Worm (Caenorhabditis elegans) whole organism, L4 larva: ENCODE data around the gene cyc-2.2.
A peak's percentile ranks its signal among the peaks of the same experiment; 100 is the strongest.

Source experiments
- D1046.2 ChIP-seq: fragments of 200-800 bp; sonication (Bioruptor generic); IDR thresholded peaks from 2 replicates; pipeline ENCODE4 v1.3.6; 2022; ENCODE audit warnings: missing genetic modification characterization, missing compliant biosample characterization
- F37D6.2 ChIP-seq: sonication (generic microtip); optimal IDR thresholded peaks from 2 replicates; lab custom pipeline; 2016; ENCODE audit warnings: mild to moderate bottlenecking, missing genetic modification characterization, missing compliant biosample characterization
- T26A8.4 ChIP-seq: fragments of 200-800 bp; sonication (Bioruptor generic); IDR thresholded peaks from 2 replicates; pipeline ENCODE4 v1.3.6; 2022; ENCODE audit warnings: missing genetic modification characterization, missing compliant biosample characterization
- Y5F2A.4 ChIP-seq: fragments of 200-800 bp; sonication (Bioruptor generic); optimal IDR thresholded peaks from 2 replicates; lab custom pipeline; 2018; ENCODE audit warnings: mild to moderate bottlenecking, missing genetic modification characterization, missing compliant biosample characterization
- Y75B8A.6 ChIP-seq: fragments of 200-800 bp; sonication (Bioruptor generic); IDR thresholded peaks from 2 replicates; pipeline ENCODE4 v1.3.6; 2022; ENCODE audit warnings: missing genetic modification reagents, missing genetic modification characterization, missing compliant biosample characterization
- ZK337.2 ChIP-seq: fragments of 200-800 bp; sonication (Bioruptor generic); IDR thresholded peaks from 2 replicates; pipeline ENCODE4 v1.3.6; 2022; ENCODE audit warnings: missing genetic modification reagents, missing genetic modification characterization, missing compliant biosample characterization
- arid-1 ChIP-seq: fragments of 200-800 bp; sonication (Bioruptor generic); conservative IDR thresholded peaks from 2 replicates; pipeline ENCODE4 v1.3.6; 2022; ENCODE audit warnings: missing genetic modification reagents, missing genetic modification characterization, missing compliant biosample characterization
- ceh-20 ChIP-seq: fragments of 200-800 bp; sonication (Bioruptor generic); IDR thresholded peaks from 2 replicates; pipeline ENCODE4 v1.3.6; 2022; ENCODE audit warnings: missing genetic modification reagents, missing genetic modification characterization, missing compliant biosample characterization
- ceh-62 ChIP-seq: sonication (generic microtip); optimal IDR thresholded peaks from 2 replicates; lab custom pipeline; 2017; ENCODE audit warnings: missing biosample characterization, missing genetic modification characterization
- cey-2 ChIP-seq: sonication (generic microtip); optimal IDR thresholded peaks from 3 replicates; lab custom pipeline; 2017; ENCODE audit warnings: missing genetic modification characterization, mild to moderate bottlenecking, missing compliant biosample characterization, antibody characterized with exemption, borderline replicate concordance; ENCODE audit not compliant: insufficient read depth
- ctbp-1 ChIP-seq: fragments of 200-800 bp; sonication (Bioruptor generic); IDR thresholded peaks from 2 replicates; pipeline ENCODE4 v1.3.6; 2022; ENCODE audit warnings: missing genetic modification reagents, missing genetic modification characterization, missing compliant biosample characterization
- daf-12 ChIP-seq: fragments of 150-350 bp; optimal IDR thresholded peaks from 2 replicates; lab custom pipeline; 2014; ENCODE audit warnings: missing biosample characterization, missing genetic modification reagents, missing genetic modification characterization
- daf-8 ChIP-seq: fragments of 200-800 bp; sonication (Bioruptor generic); IDR thresholded peaks from 2 replicates; pipeline ENCODE4 v1.3.6; 2022; ENCODE audit warnings: missing genetic modification characterization, missing compliant biosample characterization
- dmd-8 ChIP-seq: fragments of 200-800 bp; sonication (Bioruptor generic); IDR thresholded peaks from 2 replicates; pipeline ENCODE4 v1.3.6; 2022; ENCODE audit warnings: missing genetic modification characterization, missing compliant biosample characterization
- hif-1 ChIP-seq, 2 experiments: sonication (generic microtip); optimal IDR thresholded peaks; 2 replicates each; lab custom pipeline; 2016 to 2017; ENCODE audit warnings: missing compliant biosample characterization in 2 of 2, missing genetic modification characterization in 2 of 2, missing genetic modification reagents in 2 of 2, missing genotype in 2 of 2, mild to moderate bottlenecking in 1 of 2
- hlh-30 ChIP-seq: sonication (generic microtip); optimal IDR thresholded peaks from 2 replicates; lab custom pipeline; 2017; ENCODE audit warnings: antibody characterized with exemption, mild to moderate bottlenecking, missing genetic modification characterization, missing compliant biosample characterization; ENCODE audit not compliant: insufficient read depth
- jun-1 ChIP-seq: fragments of 150-350 bp; optimal IDR thresholded peaks from 2 replicates; lab custom pipeline; 2014; ENCODE audit warnings: missing biosample characterization, missing genetic modification reagents, missing genetic modification characterization
- lim-7 ChIP-seq: fragments of 200-800 bp; sonication (Bioruptor generic); IDR thresholded peaks from 2 replicates; pipeline ENCODE4 v1.3.6; 2022; ENCODE audit warnings: missing genetic modification characterization, missing compliant biosample characterization
- lin-13 ChIP-seq: fragments of 150-350 bp; optimal IDR thresholded peaks from 2 replicates; lab custom pipeline; 2014; ENCODE audit warnings: missing biosample characterization, missing genetic modification reagents, missing genetic modification characterization
- lin-15B ChIP-seq: fragments of 150-350 bp; sonication (generic microtip); optimal IDR thresholded peaks from 3 replicates; lab custom pipeline; 2014; ENCODE audit warnings: missing biosample characterization, missing genetic modification characterization
- lin-38 ChIP-seq: fragments of 200-800 bp; sonication (Bioruptor generic); IDR thresholded peaks from 2 replicates; pipeline ENCODE4 v1.3.6; 2022; ENCODE audit warnings: missing genetic modification reagents, missing genetic modification characterization, missing compliant biosample characterization
- mes-2 ChIP-seq: sonication (generic microtip); optimal IDR thresholded peaks from 2 replicates; lab custom pipeline; 2016; ENCODE audit warnings: missing genotype, mild to moderate bottlenecking, missing genetic modification characterization, missing compliant biosample characterization; ENCODE audit not compliant: poor library complexity, severe bottlenecking
- mxl-2 ChIP-seq: fragments of 200-800 bp; sonication (Bioruptor generic); conservative IDR thresholded peaks from 2 replicates; pipeline ENCODE4 v1.3.6; 2022; ENCODE audit warnings: missing genetic modification reagents, missing genetic modification characterization, missing compliant biosample characterization
- mxl-3 ChIP-seq: fragments of 200-800 bp; sonication (Bioruptor generic); optimal IDR thresholded peaks from 2 replicates; lab custom pipeline; 2018; ENCODE audit warnings: mild to moderate bottlenecking, missing genetic modification characterization, missing compliant biosample characterization
- nhr-102 ChIP-seq: sonication (generic microtip); optimal IDR thresholded peaks from 2 replicates; lab custom pipeline; 2016; ENCODE audit warnings: mild to moderate bottlenecking, missing genetic modification characterization, moderate library complexity, missing compliant biosample characterization
- nhr-111 ChIP-seq: fragments of 200-800 bp; sonication (Bioruptor generic); optimal IDR thresholded peaks from 2 replicates; lab custom pipeline; 2018; ENCODE audit warnings: mild to moderate bottlenecking, missing genetic modification characterization, missing compliant biosample characterization
- nhr-48 ChIP-seq: sonication (generic microtip); optimal IDR thresholded peaks from 2 replicates; lab custom pipeline; 2016; ENCODE audit warnings: mild to moderate bottlenecking, missing genetic modification characterization, missing compliant biosample characterization
- nhr-6 ChIP-seq: fragments of 150-350 bp; optimal IDR thresholded peaks from 2 replicates; lab custom pipeline; 2014; ENCODE audit warnings: missing biosample characterization, missing genetic modification characterization
- nhr-76 ChIP-seq: fragments of 150-350 bp; optimal IDR thresholded peaks from 2 replicates; lab custom pipeline; 2014; ENCODE audit warnings: missing biosample characterization, missing genetic modification characterization
- php-3 ChIP-seq: fragments of 200-800 bp; sonication (Bioruptor generic); IDR thresholded peaks from 2 replicates; pipeline ENCODE4 v1.3.6; 2022; ENCODE audit warnings: missing genetic modification reagents, missing genetic modification characterization, missing compliant biosample characterization
- pqm-1 ChIP-seq: sonication (generic microtip); optimal IDR thresholded peaks from 2 replicates; lab custom pipeline; 2017; ENCODE audit warnings: missing biosample characterization, missing genetic modification characterization
- rbr-2 ChIP-seq: sonication (generic microtip); optimal IDR thresholded peaks from 2 replicates; lab custom pipeline; 2016; ENCODE audit warnings: missing genotype, missing genetic modification characterization, missing compliant biosample characterization
- saeg-2 ChIP-seq: fragments of 200-800 bp; sonication (Bioruptor generic); IDR thresholded peaks from 2 replicates; pipeline ENCODE4 v1.3.6; 2022; ENCODE audit warnings: missing genetic modification reagents, missing genetic modification characterization, missing compliant biosample characterization
- set-16 ChIP-seq: fragments of 200-800 bp; sonication (Bioruptor generic); IDR thresholded peaks from 2 replicates; pipeline ENCODE4 v1.3.6; 2022; ENCODE audit warnings: missing genetic modification reagents, missing genetic modification characterization, missing compliant biosample characterization
- snpc-1.2 ChIP-seq: fragments of 200-800 bp; sonication (Bioruptor generic); IDR thresholded peaks from 2 replicates; pipeline ENCODE4 v1.3.6; 2022; ENCODE audit warnings: missing genetic modification reagents, missing genetic modification characterization, missing compliant biosample characterization
- snpc-4 ChIP-seq: fragments of 150-350 bp; optimal IDR thresholded peaks from 2 replicates; lab custom pipeline; 2014; ENCODE audit warnings: missing biosample characterization, missing genetic modification characterization
- spr-1 ChIP-seq: sonication (generic microtip); optimal IDR thresholded peaks from 2 replicates; lab custom pipeline; 2016; ENCODE audit warnings: mild to moderate bottlenecking, missing genetic modification characterization, missing compliant biosample characterization
- spr-3 ChIP-seq: fragments of 200-800 bp; sonication (Bioruptor generic); optimal IDR thresholded peaks from 2 replicates; lab custom pipeline; 2018; ENCODE audit warnings: mild to moderate bottlenecking, missing genetic modification characterization, missing compliant biosample characterization
- tag-97 ChIP-seq: fragments of 200-800 bp; sonication (Bioruptor generic); IDR thresholded peaks from 2 replicates; pipeline ENCODE4 v1.3.6; 2022; ENCODE audit warnings: missing genetic modification characterization, missing compliant biosample characterization
- tra-1 ChIP-seq: fragments of 200-800 bp; sonication (Bioruptor generic); IDR thresholded peaks from 2 replicates; pipeline ENCODE4 v1.3.6; 2022; ENCODE audit warnings: missing genetic modification reagents, missing genetic modification characterization, missing compliant biosample characterization
- unc-130 ChIP-seq: sonication (generic microtip); optimal IDR thresholded peaks from 2 replicates; lab custom pipeline; 2016; ENCODE audit warnings: missing genetic modification reagents, missing genetic modification characterization, missing compliant biosample characterization
- unc-62 ChIP-seq, 3 experiments: fragments of 150-350 bp in 1 of 3; sonication (generic microtip); optimal IDR thresholded peaks in 2 of 3; peaks in 1 of 3; 1 replicate in 1 of 3; 2 replicates in 2 of 3; lab custom pipeline; 2014 to 2017; ENCODE audit warnings: missing biosample characterization in 3 of 3, missing genetic modification characterization in 3 of 3, missing genetic modification reagents in 3 of 3, missing genotype in 1 of 3
- vab-7 ChIP-seq: fragments of 200-800 bp; sonication (Bioruptor generic); IDR thresholded peaks from 2 replicates; pipeline ENCODE4 v1.3.6; 2022; ENCODE audit warnings: missing genetic modification reagents, missing genetic modification characterization, missing compliant biosample characterization
- zag-1 ChIP-seq: fragments of 150-350 bp; optimal IDR thresholded peaks from 2 replicates; lab custom pipeline; 2014; ENCODE audit warnings: missing biosample characterization, missing genetic modification characterization
- zfp-2 ChIP-seq: sonication (generic microtip); optimal IDR thresholded peaks from 2 replicates; lab custom pipeline; 2016; ENCODE audit warnings: mild to moderate bottlenecking, missing genetic modification characterization, missing compliant biosample characterization
- zip-11 ChIP-seq: fragments of 200-800 bp; sonication (Bioruptor generic); IDR thresholded peaks from 2 replicates; pipeline ENCODE4 v1.3.6; 2022; ENCODE audit warnings: missing genetic modification characterization, missing compliant biosample characterization
- ztf-11 ChIP-seq: fragments of 150-350 bp; optimal IDR thresholded peaks from 2 replicates; lab custom pipeline; 2014; ENCODE audit warnings: missing biosample characterization, missing genetic modification characterization

Gene cyc-2.2

ce11 chrV:12637764-12638502 is 25.9 kb upstream of the cyc-2.2 start (continued):
- TF ChIP-seq T26A8.4 = no peak
- TF ChIP-seq daf-8 = no peak
- TF ChIP-seq lin-15B (tag; lab: Kevin White, UChicago) = no peak
- TF ChIP-seq nhr-76 (tag; lab: Kevin White, UChicago) = no peak
- TF ChIP-seq spr-3 (GFP tag; lab: Kevin White, UChicago) = no peak
- no peak for TF ChIP-seq lim-7 (GFP tag; lab: Robert Waterston, UW)
- no peak for TF ChIP-seq mes-2 (tag; lab: Kevin White, UChicago)
- no peak for TF ChIP-seq snpc-1.2
- no peak for TF ChIP-seq nhr-48 (tag; lab: Kevin White, UChicago)

- TF ChIP-seq nhr-111 (GFP tag; lab: Kevin White, UChicago) = no peak
- no peak for TF ChIP-seq lin-15B (tag; lab: Kevin White, UChicago)
- TF ChIP-seq ceh-62 (tag; lab: Kevin White, UChicago) = no peak
- peak in 1 of 2 experiments; percentile 30 for TF ChIP-seq hif-1 (tag; optimal IDR thresholded peaks at IDR 0.05; lab: Kevin White, UChicago)
- TF ChIP-seq Y5F2A.4 (GFP tag; lab: Kevin White, UChicago) = no peak
- no peak for TF ChIP-seq pqm-1 (tag; lab: Kevin White, UChicago)
- peak; percentile 23 for TF ChIP-seq jun-1 (tag; lab: Kevin White, UChicago)
- TF ChIP-seq zfp-2 (tag; lab: Kevin White, UChicago) = no peak
- TF ChIP-seq daf-8 = no peak
- peak in 1 of 2 experiments; percentile 98 for TF ChIP-seq unc-62 (GFP tag; optimal IDR thresholded peaks at IDR 0.05 in 1 of 2; lab: Kevin White, UChicago)
- no peak for TF ChIP-seq unc-62 (tag; optimal IDR thresholded peaks at IDR 0.05; lab: Kevin White, UChicago)
- no peak for TF ChIP-seq Y75B8A.6
- TF ChIP-seq lin-38 (GFP tag; lab: Robert Waterston, UW) = no peak
- TF ChIP-seq nhr-6 (tag; lab: Kevin White, UChicago) = peak; percentile 88
- no peak for TF ChIP-seq dmd-8 (GFP tag; lab: Robert Waterston, UW)
- TF ChIP-seq unc-130 (GFP tag; lab: Kevin White, UChicago) = no peak
- peak; percentile 94 for TF ChIP-seq hlh-30 (tag; lab: Kevin White, UChicago)
- TF ChIP-seq lin-13 (GFP tag; lab: Kevin White, UChicago) = peak; percentile 8
- no peak for TF ChIP-seq ZK337.2 (GFP tag; lab: Robert Waterston, UW)
- TF ChIP-seq tra-1 (GFP tag; lab: Robert Waterston, UW) = peak; percentile 80; the same call in 1 of the 2 replicates
- TF ChIP-seq nhr-102 (tag; lab: Kevin White, UChicago) = peak; percentile 66
- TF ChIP-seq daf-12 (tag; lab: Kevin White, UChicago) = no peak
- no peak for TF ChIP-seq arid-1 (GFP tag; lab: Robert Waterston, UW)
- TF ChIP-seq set-16 = no peak
- TF ChIP-seq mxl-3 (GFP tag; lab: Kevin White, UChicago) = peak; percentile 94
- TF ChIP-seq nhr-48 (tag; lab: Kevin White, UChicago) = peak; percentile 96
- 0 out of 2 replicates have a peak, but pooled peaks have one; percentile 12 for TF ChIP-seq ctbp-1 (GFP tag; lab: Robert Waterston, UW)
- TF ChIP-seq ztf-11 (tag; lab: Kevin White, UChicago) = no peak
- no peak for TF ChIP-seq tag-97
- TF ChIP-seq D1046.2 (GFP tag; lab: Robert Waterston, UW) = no peak
- TF ChIP-seq cey-2 (tag; lab: Kevin White, UChicago) = peak; percentile 49
- peak; percentile 95 for TF ChIP-seq php-3 (GFP tag; lab: Robert Waterston, UW)
- TF ChIP-seq F37D6.2 (tag; lab: Kevin White, UChicago) = no peak
- no peak for TF ChIP-seq zag-1 (tag; lab: Kevin White, UChicago)
- no peak for TF ChIP-seq zip-11 (GFP tag; lab: Robert Waterston, UW)
- TF ChIP-seq spr-1 = peak; percentile 16
- TF ChIP-seq mxl-2 (GFP tag; lab: Robert Waterston, UW) = peak; percentile 99
- no peak for TF ChIP-seq vab-7
- no peak for TF ChIP-seq snpc-4 (tag; lab: Kevin White, UChicago)
- peak; percentile 48 for TF ChIP-seq rbr-2
- TF ChIP-seq ceh-20 (GFP tag; lab: Robert Waterston, UW) = peak; percentile 73
- peak; percentile 74; the same call in 1 of the 2 replicates for TF ChIP-seq saeg-2 (GFP tag; lab: Robert Waterston, UW)
These were observed 25.2 kb upstream of the cyc-2.2 start, which contains the start of gene F56H9.2 for ce11 chrV:12637238-12637690. Gene F56H9.2, plus strand, starts transcription at chrV:12637663.
